Worm (Caenorhabditis elegans): ENCODE measurements around the gene C16A11.10.

- no peak for TF ChIP-seq B0310.2 (tag; optimal IDR thresholded peaks at IDR 0.05)
- no peak for TF ChIP-seq tbx-11 (GFP tag; IDR thresholded peaks at IDR 0.05)
- TF ChIP-seq hmbx-1 (tag; optimal IDR thresholded peaks at IDR 0.05) = no peak
- no peak for TF ChIP-seq tra-4 (tag; optimal IDR thresholded peaks at IDR 0.05)
Measured at ce11 chrII:4215318-4215717, 15.9 kb upstream of the C16A11.10 start, which contains the start of gene F31D5.2.

Measured in whole organism, early embryonic.